Fruit fly (Drosophila melanogaster) whole organism, embryonic: ENCODE data around the gene osp.

Experiments used
- BEAF-32 ChIP-seq: fragments of 200-800 bp; sonication (Bioruptor generic); optimal IDR thresholded peaks from 3 replicates; lab custom pipeline; 2017; ENCODE audit warnings: missing biosample characterization, missing genetic modification characterization, mild to moderate bottlenecking, moderate library complexity, missing genetic modification reagents
- Blimp-1 ChIP-seq: fragments of 200-800 bp; sonication (Bioruptor generic); optimal IDR thresholded peaks from 3 replicates; lab custom pipeline; 2018; ENCODE audit warnings: missing biosample characterization, missing genetic modification characterization, mild to moderate bottlenecking, moderate library complexity, missing genetic modification reagents
- C15 ChIP-seq: fragments of 200-800 bp; sonication (Bioruptor generic); IDR thresholded peaks from 3 replicates; pipeline ENCODE4 v1.3.6; 2022; ENCODE audit warnings: missing biosample characterization, missing genetic modification characterization
- CG10979 ChIP-seq: fragments of 200-800 bp; sonication (Bioruptor generic); optimal IDR thresholded peaks from 2 replicates; lab custom pipeline; 2018; ENCODE audit warnings: missing biosample characterization, mild to moderate bottlenecking, missing genetic modification characterization, moderate library complexity
- CG11247 ChIP-seq: fragments of 200-800 bp; sonication (Bioruptor generic); IDR thresholded peaks from 2 replicates; pipeline ENCODE4 v1.3.6; 2022; ENCODE audit warnings: missing biosample characterization, missing genetic modification characterization
- CG11723 ChIP-seq: fragments of 200-800 bp; sonication (Bioruptor generic); optimal IDR thresholded peaks from 2 replicates; lab custom pipeline; 2017; ENCODE audit warnings: missing biosample characterization, mild to moderate bottlenecking, missing genetic modification characterization
- CG15011 ChIP-seq: fragments of 200-800 bp; sonication (Bioruptor generic); optimal IDR thresholded peaks from 3 replicates; lab custom pipeline; 2018; ENCODE audit warnings: missing biosample characterization, mild to moderate bottlenecking, missing genetic modification characterization
- CG17328 ChIP-seq: fragments of 200-800 bp; sonication (Bioruptor generic); IDR thresholded peaks from 2 replicates; pipeline ENCODE4 v1.3.6; 2022; ENCODE audit warnings: missing biosample characterization, missing genetic modification characterization
- CG17568 ChIP-seq: fragments of 200-800 bp; sonication (Bioruptor generic); optimal IDR thresholded peaks from 2 replicates; lab custom pipeline; 2018; ENCODE audit warnings: missing biosample characterization, mild to moderate bottlenecking, missing genetic modification characterization, moderate library complexity
- CG30403 ChIP-seq: fragments of 200-800 bp; sonication (Bioruptor generic); optimal IDR thresholded peaks from 3 replicates; lab custom pipeline; 2016; ENCODE audit warnings: missing biosample characterization, missing genetic modification characterization
- CG34376 ChIP-seq: fragments of 200-800 bp; sonication (Bioruptor generic); optimal IDR thresholded peaks from 2 replicates; lab custom pipeline; 2018; ENCODE audit warnings: missing biosample characterization, mild to moderate bottlenecking, missing genetic modification characterization
- CG4282 ChIP-seq: fragments of 200-800 bp; sonication (Bioruptor generic); optimal IDR thresholded peaks from 2 replicates; lab custom pipeline; 2016; ENCODE audit warnings: missing biosample characterization, missing genetic modification characterization
- CG4730 ChIP-seq: fragments of 200-800 bp; sonication (Bioruptor generic); IDR thresholded peaks from 2 replicates; pipeline ENCODE4 v1.3.6; 2022; ENCODE audit warnings: missing biosample characterization, missing genetic modification characterization
- CG6272 ChIP-seq: fragments of 200-800 bp; sonication (Bioruptor generic); IDR thresholded peaks from 2 replicates; pipeline ENCODE4 v1.3.6; 2022; ENCODE audit warnings: missing biosample characterization, missing genetic modification characterization
- CG6654 ChIP-seq: fragments of 200-800 bp; sonication (Bioruptor generic); optimal IDR thresholded peaks from 2 replicates; lab custom pipeline; 2017; ENCODE audit warnings: missing biosample characterization, mild to moderate bottlenecking, missing genetic modification characterization
- CG6813 ChIP-seq: fragments of 200-800 bp; sonication (Bioruptor generic); optimal IDR thresholded peaks from 2 replicates; lab custom pipeline; 2017; ENCODE audit warnings: missing biosample characterization, missing genetic modification characterization, mild to moderate bottlenecking, moderate library complexity, missing genetic modification reagents
- CG7745 ChIP-seq: fragments of 200-800 bp; sonication (Bioruptor generic); optimal IDR thresholded peaks from 2 replicates; lab custom pipeline; 2018; ENCODE audit warnings: missing biosample characterization, mild to moderate bottlenecking, missing genetic modification characterization, moderate library complexity
- CG7928 ChIP-seq: fragments of 200-800 bp; sonication (Bioruptor generic); optimal IDR thresholded peaks from 2 replicates; lab custom pipeline; 2017; ENCODE audit warnings: missing biosample characterization, mild to moderate bottlenecking, missing genetic modification characterization
- CG8478 ChIP-seq: fragments of >200 bp; optimal IDR thresholded peaks from 2 replicates; lab custom pipeline; 2018
- CG9215 ChIP-seq: fragments of 200-800 bp; sonication (Bioruptor generic); IDR thresholded peaks from 2 replicates; pipeline ENCODE4 v1.3.6; 2022; ENCODE audit warnings: missing biosample characterization, missing genetic modification characterization
- CG9727 ChIP-seq: fragments of 200-800 bp; sonication (Bioruptor generic); optimal IDR thresholded peaks from 3 replicates; lab custom pipeline; 2017; ENCODE audit warnings: missing biosample characterization, mild to moderate bottlenecking, missing genetic modification characterization
- CG9876 ChIP-seq: fragments of 200-800 bp; sonication (Bioruptor generic); optimal IDR thresholded peaks from 2 replicates; lab custom pipeline; 2016; ENCODE audit warnings: missing biosample characterization, missing genetic modification characterization
- CHES-1-like ChIP-seq: fragments of 200-800 bp; sonication (Bioruptor generic); optimal IDR thresholded peaks from 2 replicates; lab custom pipeline; 2016; ENCODE audit warnings: missing biosample characterization, missing genetic modification characterization
- Ets65A ChIP-seq: fragments of 200-800 bp; sonication (Bioruptor generic); peaks from one replicate; lab custom pipeline; 2016; ENCODE audit warnings: missing biosample characterization, missing genetic modification characterization
- Ets97D ChIP-seq: fragments of 200-800 bp; sonication (Bioruptor generic); optimal IDR thresholded peaks from 3 replicates; lab custom pipeline; 2016; ENCODE audit warnings: missing biosample characterization, missing genetic modification characterization
- HLH54F ChIP-seq: fragments of 200-800 bp; sonication (Bioruptor generic); optimal IDR thresholded peaks from 3 replicates; lab custom pipeline; 2016; ENCODE audit warnings: missing biosample characterization, missing genetic modification characterization
- Hand ChIP-seq: fragments of 200-800 bp; sonication (Bioruptor generic); optimal IDR thresholded peaks from 2 replicates; lab custom pipeline; 2017; ENCODE audit warnings: mild to moderate bottlenecking, missing biosample characterization, missing genetic modification reagents, missing genetic modification characterization
- Hmx ChIP-seq: fragments of 200-800 bp; sonication (Bioruptor generic); optimal IDR thresholded peaks from 2 replicates; lab custom pipeline; 2016; ENCODE audit warnings: missing biosample characterization, missing genetic modification characterization
- NFAT ChIP-seq: fragments of 200-800 bp; sonication (Bioruptor generic); IDR thresholded peaks from 2 replicates; pipeline ENCODE4 v1.3.6; 2022; ENCODE audit warnings: missing biosample characterization, missing genetic modification characterization
- Nf-YB ChIP-seq: fragments of 200-800 bp; sonication (Bioruptor generic); optimal IDR thresholded peaks from 3 replicates; lab custom pipeline; 2019; ENCODE audit warnings: missing biosample characterization, mild to moderate bottlenecking, missing genetic modification characterization, moderate library complexity
- Oaz ChIP-seq: fragments of 200-800 bp; sonication (Bioruptor generic); IDR thresholded peaks from 2 replicates; pipeline ENCODE4 v1.3.6; 2022; ENCODE audit warnings: missing biosample characterization, missing genetic modification characterization
- Optix ChIP-seq: fragments of 200-800 bp; sonication (Bioruptor generic); IDR thresholded peaks from 3 replicates; pipeline ENCODE4 v1.3.6; 2022; ENCODE audit warnings: missing biosample characterization, missing genetic modification characterization
- amos ChIP-seq: fragments of 200-800 bp; sonication (Bioruptor generic); IDR thresholded peaks from 2 replicates; pipeline ENCODE4 v1.3.6; 2022; ENCODE audit warnings: missing biosample characterization, missing genetic modification characterization; ENCODE audit not compliant: partially characterized antibody
- ase ChIP-seq: fragments of 200-800 bp; sonication (Bioruptor generic); IDR thresholded peaks from 3 replicates; pipeline ENCODE4 v1.3.6; 2022; ENCODE audit warnings: missing biosample characterization, missing genetic modification characterization
- bcd ChIP-seq: fragments of 200-800 bp; sonication (Bioruptor generic); optimal IDR thresholded peaks from 2 replicates; lab custom pipeline; 2017; ENCODE audit warnings: missing biosample characterization, mild to moderate bottlenecking, missing genetic modification characterization
- bowl ChIP-seq: fragments of 200-800 bp; sonication (Bioruptor generic); IDR thresholded peaks from 2 replicates; pipeline ENCODE4 v1.3.6; 2022; ENCODE audit warnings: missing biosample characterization, missing genetic modification characterization
- br ChIP-seq: fragments of >200 bp; optimal IDR thresholded peaks from 2 replicates; lab custom pipeline; 2017
- cad ChIP-seq: fragments of >200 bp; optimal IDR thresholded peaks from 2 replicates; lab custom pipeline; 2017; ENCODE audit warnings: missing biosample characterization, missing genetic modification characterization
- chif ChIP-seq, 2 experiments: fragments of 200-800 bp; sonication (Bioruptor generic); optimal IDR thresholded peaks; 3 replicates each; lab custom pipeline; 2016; ENCODE audit warnings: missing biosample characterization in 2 of 2, missing genetic modification characterization in 2 of 2
- crp ChIP-seq, 2 experiments: fragments of 200-800 bp; sonication (Bioruptor generic); optimal IDR thresholded peaks; 2 replicates in 1 of 2; 3 replicates in 1 of 2; lab custom pipeline; 2017; ENCODE audit warnings: missing biosample characterization in 2 of 2, missing genetic modification characterization in 2 of 2, mild to moderate bottlenecking in 1 of 2, moderate library complexity in 1 of 2
- disco-r ChIP-seq: fragments of 200-800 bp; sonication (Bioruptor generic); optimal IDR thresholded peaks from 2 replicates; lab custom pipeline; 2016; ENCODE audit warnings: missing biosample characterization, missing genetic modification characterization
- dysf ChIP-seq: fragments of 200-800 bp; sonication (Bioruptor generic); IDR thresholded peaks from 3 replicates; pipeline ENCODE4 v1.3.6; 2022; ENCODE audit warnings: missing biosample characterization, missing genetic modification characterization
- eve ChIP-seq, 2 experiments: fragments of >200 bp; optimal IDR thresholded peaks; 2 replicates each; lab custom pipeline; 2017; ENCODE audit warnings: missing biosample characterization in 2 of 2, missing genetic modification characterization in 2 of 2
- grn ChIP-seq: fragments of 200-800 bp; sonication (Bioruptor generic); optimal IDR thresholded peaks from 3 replicates; lab custom pipeline; 2017; ENCODE audit warnings: missing biosample characterization, missing genetic modification characterization
- h ChIP-seq: fragments of >200 bp; optimal IDR thresholded peaks from 2 replicates; lab custom pipeline; 2017
- hbn ChIP-seq: fragments of 200-800 bp; sonication (Bioruptor generic); IDR thresholded peaks from 2 replicates; pipeline ENCODE4 v1.3.6; 2022; ENCODE audit warnings: missing biosample characterization, missing genetic modification characterization; ENCODE audit not compliant: partially characterized antibody
- kay ChIP-seq: fragments of 200-800 bp; sonication (Bioruptor generic); optimal IDR thresholded peaks from 2 replicates; lab custom pipeline; 2016; ENCODE audit warnings: missing biosample characterization, missing genetic modification characterization
- repo ChIP-seq: fragments of 200-800 bp; sonication (Bioruptor generic); optimal IDR thresholded peaks from 2 replicates; lab custom pipeline; 2016; ENCODE audit warnings: missing biosample characterization, missing genetic modification characterization
- slbo ChIP-seq: fragments of 200-800 bp; sonication (Bioruptor generic); IDR thresholded peaks from 2 replicates; pipeline ENCODE4 v1.3.6; 2022; ENCODE audit warnings: missing biosample characterization, missing genetic modification characterization
- tin ChIP-seq: fragments of 200-800 bp; sonication (Bioruptor generic); optimal IDR thresholded peaks from 3 replicates; lab custom pipeline; 2016; ENCODE audit warnings: missing biosample characterization, missing genetic modification characterization
- tll ChIP-seq, 2 experiments: fragments of 200-800 bp in 1 of 2; fragments of >200 bp in 1 of 2; sonication (Bioruptor generic) in 1 of 2; optimal IDR thresholded peaks; 2 replicates each; lab custom pipeline; 2017 to 2019; ENCODE audit warnings: missing biosample characterization in 2 of 2, missing genetic modification characterization in 2 of 2, mild to moderate bottlenecking in 1 of 2, moderate library complexity in 1 of 2

Gene osp

dm6 chr2L:14630988-14631723 is 58.0 kb downstream of the osp start (continued):
- TF ChIP-seq CG30403 (GFP tag; lab: Kevin White, UChicago) (no peak), CG15011 (GFP tag; lab: Kevin White, UChicago) (no peak), CG7745 (tag; lab: Kevin White, UChicago) (no peak), br (lab: Kevin White, UChicago) (no peak), Nf-YB (GFP tag; lab: Kevin White, UChicago) (no peak), HLH54F (no peak), CG9876 (GFP tag; lab: Kevin White, UChicago) (no peak), C15 (GFP tag; lab: Robert Waterston, UW) (no peak), tll (GFP tag; optimal IDR thresholded peaks at IDR 0.05; lab: Kevin White, UChicago) (no peak), repo (GFP tag; lab: Kevin White, UChicago) (no peak), Hmx (GFP tag; lab: Kevin White, UChicago) (no peak), Hand (GFP tag; lab: Kevin White, UChicago) (no peak), disco-r (GFP tag; lab: Kevin White, UChicago) (no peak), CG6654 (GFP tag; lab: Kevin White, UChicago) (no peak), hbn (no peak), CG4282 (GFP tag; lab: Kevin White, UChicago) (no peak), cad (GFP tag; lab: Kevin White, UChicago) (no peak), slbo (GFP tag; lab: Robert Waterston, UW) (no peak), CG11247 (GFP tag; lab: Robert Waterston, UW) (no peak), ase (GFP tag; lab: Robert Waterston, UW) (0 out of 3 replicates have a peak, but pooled peaks have one; percentile 11), CG11723 (GFP tag; lab: Kevin White, UChicago) (no peak), amos (GFP tag; lab: Robert Waterston, UW) (no peak), CHES-1-like (GFP tag; lab: Kevin White, UChicago) (no peak), CG4730 (GFP tag; lab: Robert Waterston, UW) (0 out of 2 replicates have a peak, but pooled peaks have one; percentile 21), kay (no peak), bowl (no peak), grn (GFP tag; lab: Kevin White, UChicago) (no peak), eve (GFP tag; optimal IDR thresholded peaks at IDR 0.05; lab: Kevin White, UChicago) (peak in 1 of 2 experiments; percentile 75), CG34376 (GFP tag; lab: Kevin White, UChicago) (no peak), bcd (GFP tag; lab: Kevin White, UChicago) (no peak), BEAF-32 (GFP tag; lab: Kevin White, UChicago) (no peak), h (lab: Kevin White, UChicago) (no peak), tin (GFP tag; lab: Kevin White, UChicago) (peak; percentile 5), Ets65A (GFP tag; lab: Kevin White, UChicago) (peak; percentile 92), CG9215 (GFP tag; lab: Robert Waterston, UW) (no peak), NFAT (GFP tag; lab: Robert Waterston, UW) (no peak), CG17568 (GFP tag; lab: Kevin White, UChicago) (no peak), CG6813 (GFP tag; lab: Kevin White, UChicago) (no peak), Ets97D (GFP tag; lab: Kevin White, UChicago) (no peak), CG8478 (lab: Kevin White, UChicago) (no peak), crp (GFP tag; optimal IDR thresholded peaks at IDR 0.05; lab: Kevin White, UChicago) (no peak), CG10979 (peak; percentile 26), dysf (GFP tag; lab: Robert Waterston, UW) (0 out of 3 replicates have a peak, but pooled peaks have one; percentile 29), chif (GFP tag; optimal IDR thresholded peaks at IDR 0.05; lab: Kevin White, UChicago) (peak; percentile 5 to 28), Oaz (GFP tag; lab: Robert Waterston, UW) (no peak), CG6272 (GFP tag; lab: Robert Waterston, UW) (no peak), CG9727 (GFP tag; lab: Kevin White, UChicago) (peak; percentile 33), Blimp-1 (GFP tag; lab: Kevin White, UChicago) (no peak), CG7928 (no peak), Optix (no peak), CG17328 (GFP tag; lab: Robert Waterston, UW) (no peak)
